Worm (Caenorhabditis elegans): ENCODE measurements around the gene M110.3.

M110.3 gene

DNA sequence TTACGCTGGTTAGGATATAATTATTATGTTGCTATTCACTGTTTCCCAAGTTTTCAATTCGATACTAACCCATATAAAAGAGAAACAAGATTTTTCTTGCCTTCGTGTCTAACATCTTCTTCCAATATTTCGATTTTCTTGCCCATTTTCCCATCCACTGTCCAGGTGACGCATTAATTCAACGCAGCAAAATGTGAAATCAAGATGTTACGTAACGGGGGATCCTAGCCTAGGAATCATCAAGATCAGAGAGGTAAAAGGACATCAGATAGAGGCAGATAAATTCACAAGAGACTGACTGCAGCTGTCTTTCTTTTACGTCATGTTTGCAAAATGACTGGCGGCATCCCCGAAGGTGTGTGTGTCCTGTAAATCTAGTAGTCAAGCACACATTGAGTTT, 8.2 kb upstream of the M110.3 start:
- TF ChIP-seq zip-8 (tag; optimal IDR thresholded peaks at IDR 0.05), result peak; percentile 60
- TF ChIP-seq snpc-4 (tag; optimal IDR thresholded peaks at IDR 0.05), result no peak
- peak; percentile 36 for TF ChIP-seq elt-1 (tag; optimal IDR thresholded peaks at IDR 0.05; ENCODE audit: borderline replicate concordance, insufficient read depth)

- TF ChIP-seq M03D4.4 (tag; optimal IDR thresholded peaks at IDR 0.05) (no peak), ham-2 (GFP tag; optimal IDR thresholded peaks at IDR 0.05) (no peak), flh-1 (GFP tag; optimal IDR thresholded peaks at IDR 0.05) (no peak), lin-13 (tag; optimal IDR thresholded peaks at IDR 0.05) (no peak), snpc-4 (tag; optimal IDR thresholded peaks at IDR 0.05) (no peak), zip-8 (tag; optimal IDR thresholded peaks at IDR 0.05) (no peak), lsy-2 (tag; optimal IDR thresholded peaks at IDR 0.05) (no peak), mep-1 (tag; optimal IDR thresholded peaks at IDR 0.05) (no peak), pha-4 (tag; optimal IDR thresholded peaks at IDR 0.05) (no peak), ces-1 (GFP tag; optimal IDR thresholded peaks at IDR 0.05) (no peak), hlh-1 (tag; optimal IDR thresholded peaks at IDR 0.05) (no peak), cnd-1 (tag; optimal IDR thresholded peaks at IDR 0.05) (no peak), sptf-1 (tag; optimal IDR thresholded peaks at IDR 0.05) (no peak), elt-1 (tag; optimal IDR thresholded peaks at IDR 0.05; ENCODE audit: borderline replicate concordance, insufficient read depth) (no peak), drap-1 (GFP tag; optimal IDR thresholded peaks at IDR 0.05) (no peak), unc-39 (tag; optimal IDR thresholded peaks at IDR 0.05) (no peak), tbx-8 (GFP tag; optimal IDR thresholded peaks at IDR 0.05) (no peak), unc-120 (tag; optimal IDR thresholded peaks at IDR 0.05; ENCODE audit: poor library complexity, severe bottlenecking) (no peak)
Measured at ce11 chrII:8223945-8224344, 7.5 kb upstream of the M110.3 start.

ce11 chrII:8223422-8223821, 7.0 kb upstream of the M110.3 start:
- TF ChIP-seq ham-2 (GFP tag; optimal IDR thresholded peaks at IDR 0.05) (peak; percentile 28), lsy-2 (tag; optimal IDR thresholded peaks at IDR 0.05) (no peak), ceh-43 (GFP tag; optimal IDR thresholded peaks at IDR 0.05) (peak; percentile 60), nhr-76 (tag; optimal IDR thresholded peaks at IDR 0.05) (no peak), mls-2 (tag; optimal IDR thresholded peaks at IDR 0.05) (peak; percentile 19)

DNA sequence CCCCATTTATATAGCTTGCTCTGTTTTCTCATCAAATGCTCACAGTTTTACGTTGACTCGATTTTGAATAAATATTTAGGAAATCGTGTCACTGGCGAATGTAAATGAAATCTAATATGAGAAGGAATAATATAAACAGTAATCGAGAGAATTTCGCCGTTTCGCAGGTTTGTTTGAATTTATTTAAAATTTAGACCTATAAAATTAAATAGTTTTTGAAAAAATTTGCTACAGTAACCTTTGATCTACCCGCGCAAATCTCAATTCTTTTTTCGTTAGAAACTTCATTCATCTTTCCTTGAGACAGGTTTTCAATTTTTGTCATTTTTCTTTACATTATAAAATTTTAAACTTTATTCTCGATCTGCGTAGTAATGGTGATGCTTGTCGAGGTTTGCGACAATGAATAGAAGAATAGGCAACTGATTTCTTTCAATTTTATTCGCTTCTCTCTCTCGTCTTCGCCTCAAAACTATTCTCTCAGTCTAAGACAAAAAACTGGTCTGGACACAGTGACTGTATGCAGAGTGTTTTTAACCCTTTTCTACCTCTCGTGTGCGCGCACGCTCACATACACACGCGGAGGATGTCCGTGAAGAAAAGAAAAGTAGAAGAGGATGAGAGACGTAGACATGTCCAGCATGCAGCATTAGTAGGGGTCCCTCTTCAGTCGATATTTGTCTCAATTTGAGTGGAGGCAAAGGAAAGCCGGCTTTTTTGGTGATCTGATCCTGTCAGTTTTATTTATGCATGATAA, 6.1 kb upstream of the M110.3 start, which contains the start of gene dab-1:
Gene dab-1, plus strand, starts transcription at position 78 of the 757 bp plus-strand sequence.
- TF ChIP-seq ham-2 (GFP tag; optimal IDR thresholded peaks at IDR 0.05) (peak; percentile 41), cnd-1 (tag; optimal IDR thresholded peaks at IDR 0.05) (no peak), nhr-76 (tag; optimal IDR thresholded peaks at IDR 0.05) (no peak), ceh-83 (GFP tag; optimal IDR thresholded peaks at IDR 0.05) (no peak), bed-3 (GFP tag; optimal IDR thresholded peaks at IDR 0.05) (no peak), nhr-28 (tag; optimal IDR thresholded peaks at IDR 0.05) (no peak), unc-120 (tag; optimal IDR thresholded peaks at IDR 0.05; ENCODE audit: poor library complexity, severe bottlenecking) (no peak), nhr-237 (tag; optimal IDR thresholded peaks at IDR 0.05) (peak; percentile 18), snpc-4 (tag; optimal IDR thresholded peaks at IDR 0.05) (no peak), elt-3 (tag; optimal IDR thresholded peaks at IDR 0.05) (no peak), mls-2 (tag; optimal IDR thresholded peaks at IDR 0.05) (no peak), ceh-43 (GFP tag; optimal IDR thresholded peaks at IDR 0.05) (no peak), sem-2 (GFP tag; optimal IDR thresholded peaks at IDR 0.05) (peak; percentile 45), nhr-12 (tag; optimal IDR thresholded peaks at IDR 0.05) (no peak), lin-32 (GFP tag; optimal IDR thresholded peaks at IDR 0.05) (no peak), drap-1 (GFP tag; optimal IDR thresholded peaks at IDR 0.05) (peak; percentile 8), lin-13 (tag; optimal IDR thresholded peaks at IDR 0.05) (no peak), nhr-2 (tag; optimal IDR thresholded peaks at IDR 0.05) (peak; percentile 42), pha-4 (tag; optimal IDR thresholded peaks at IDR 0.05) (no peak), lsy-2 (tag; optimal IDR thresholded peaks at IDR 0.05) (no peak), ces-1 (GFP tag; optimal IDR thresholded peaks at IDR 0.05) (no peak), elt-1 (tag; optimal IDR thresholded peaks at IDR 0.05; ENCODE audit: borderline replicate concordance, insufficient read depth) (no peak), sptf-1 (tag; optimal IDR thresholded peaks at IDR 0.05) (peak; percentile 49), unc-39 (tag; optimal IDR thresholded peaks at IDR 0.05) (no peak), M03D4.4 (tag; optimal IDR thresholded peaks at IDR 0.05) (no peak), ztf-11 (tag; optimal IDR thresholded peaks at IDR 0.05) (no peak), unc-62 (GFP tag; optimal IDR thresholded peaks at IDR 0.05) (no peak), tbx-8 (GFP tag; optimal IDR thresholded peaks at IDR 0.05) (no peak), zip-8 (tag; optimal IDR thresholded peaks at IDR 0.05) (no peak), hlh-1 (tag; optimal IDR thresholded peaks at IDR 0.05) (no peak), mep-1 (tag; optimal IDR thresholded peaks at IDR 0.05) (peak; percentile 38), blmp-1 (tag; optimal IDR thresholded peaks at IDR 0.05) (no peak), ceh-39 (tag; optimal IDR thresholded peaks at IDR 0.05) (peak; percentile 62), flh-1 (GFP tag; optimal IDR thresholded peaks at IDR 0.05) (no peak), mab-5 (tag; optimal IDR thresholded peaks at IDR 0.05) (no peak)
